Fruit fly (Drosophila melanogaster) whole organism, wandering third instar larva: ENCODE results near the gene tara.

Source experiments
- dmrt93B ChIP-seq: fragments of 200-800 bp; sonication (Bioruptor generic); optimal IDR thresholded peaks from 2 replicates; lab custom pipeline; 2018; ENCODE audit warnings: missing biosample characterization, mild to moderate bottlenecking, missing genetic modification characterization
- usp ChIP-seq: fragments of >200 bp; optimal IDR thresholded peaks from 2 replicates; lab custom pipeline; 2017; ENCODE audit warnings: missing biosample characterization, missing genetic modification characterization

DNA sequence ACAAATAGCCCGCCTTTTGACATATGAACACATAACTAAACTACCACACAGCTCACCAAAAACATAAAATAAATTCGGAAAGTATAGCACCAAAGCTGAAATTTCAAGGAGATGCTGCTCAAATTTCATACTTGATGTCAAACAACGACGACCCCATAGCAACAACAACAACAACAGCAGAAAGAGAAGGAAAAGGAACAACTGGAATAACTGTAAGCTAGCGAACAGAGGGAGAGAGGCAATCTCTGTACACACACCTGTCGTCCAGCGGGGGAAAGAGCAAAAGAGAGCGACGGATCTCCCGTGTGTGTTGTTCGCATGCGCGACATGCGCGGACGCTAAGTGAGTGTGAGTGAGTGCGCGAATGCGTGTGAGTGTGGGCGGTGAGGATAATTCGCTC lies 49.1 kb downstream of the tara start:
- TF ChIP-seq usp (GFP tag; lab: Kevin White, UChicago) (no peak), dmrt93B (GFP tag; lab: Kevin White, UChicago) (no peak)
